Worm (Caenorhabditis elegans) whole organism, mixed stage, embryonic: ENCODE data around the gene agxt-1.

Experiments
- bed-3 ChIP-seq: fragments of 200-800 bp; sonication (Bioruptor generic); optimal IDR thresholded peaks from 3 replicates; lab custom pipeline; 2018; ENCODE audit warnings: mild to moderate bottlenecking, missing genetic modification characterization, moderate library complexity, missing compliant biosample characterization
- blmp-1 ChIP-seq: fragments of 150-350 bp; optimal IDR thresholded peaks from 2 replicates; lab custom pipeline; 2014; ENCODE audit warnings: missing biosample characterization, missing genetic modification characterization
- ceh-39 ChIP-seq: fragments of 150-350 bp; optimal IDR thresholded peaks from 2 replicates; lab custom pipeline; 2014; ENCODE audit warnings: missing biosample characterization, missing genetic modification characterization
- ceh-83 ChIP-seq: fragments of 200-800 bp; sonication (Bioruptor generic); optimal IDR thresholded peaks from 2 replicates; lab custom pipeline; 2018; ENCODE audit warnings: mild to moderate bottlenecking, missing genetic modification characterization, missing compliant biosample characterization
- ces-1 ChIP-seq: fragments of 150-350 bp; optimal IDR thresholded peaks from 2 replicates; lab custom pipeline; 2014; ENCODE audit warnings: missing biosample characterization, missing genetic modification reagents, missing genetic modification characterization
- cnd-1 ChIP-seq: fragments of 200-800 bp; sonication (Bioruptor generic); optimal IDR thresholded peaks from 2 replicates; lab custom pipeline; 2018; ENCODE audit warnings: mild to moderate bottlenecking, missing genetic modification characterization, missing compliant biosample characterization
- drap-1 ChIP-seq: fragments of 200-800 bp; sonication (Bioruptor generic); optimal IDR thresholded peaks from 3 replicates; lab custom pipeline; 2018; ENCODE audit warnings: mild to moderate bottlenecking, missing genetic modification characterization, missing compliant biosample characterization
- elt-1 ChIP-seq: sonication (generic microtip); optimal IDR thresholded peaks from 2 replicates; lab custom pipeline; 2017; ENCODE audit warnings: missing genetic modification characterization, mild to moderate bottlenecking, missing compliant biosample characterization, antibody characterized with exemption, moderate library complexity, borderline replicate concordance; ENCODE audit not compliant: insufficient read depth
- ham-2 ChIP-seq: fragments of 200-800 bp; sonication (Bioruptor generic); optimal IDR thresholded peaks from 2 replicates; lab custom pipeline; 2018; ENCODE audit warnings: mild to moderate bottlenecking, missing genetic modification characterization, missing compliant biosample characterization
- hlh-1 ChIP-seq: fragments of 150-350 bp; optimal IDR thresholded peaks from 2 replicates; lab custom pipeline; 2014; ENCODE audit warnings: missing biosample characterization, missing genetic modification reagents, missing genetic modification characterization
- lin-13 ChIP-seq: fragments of 150-350 bp; optimal IDR thresholded peaks from 2 replicates; lab custom pipeline; 2014; ENCODE audit warnings: missing biosample characterization, missing genetic modification characterization
- lsy-2 ChIP-seq: fragments of 150-350 bp; optimal IDR thresholded peaks from 2 replicates; lab custom pipeline; 2014; ENCODE audit warnings: missing biosample characterization, missing genetic modification characterization
- mab-5 ChIP-seq: fragments of 150-350 bp; optimal IDR thresholded peaks from 2 replicates; lab custom pipeline; 2014; ENCODE audit warnings: missing biosample characterization, missing genetic modification characterization
- mep-1 ChIP-seq: fragments of 150-350 bp; optimal IDR thresholded peaks from 2 replicates; lab custom pipeline; 2017; ENCODE audit warnings: missing biosample characterization, missing genetic modification reagents, missing genetic modification characterization, inconsistent platforms
- mls-2 ChIP-seq: sonication (generic microtip); optimal IDR thresholded peaks from 2 replicates; lab custom pipeline; 2016; ENCODE audit warnings: mild to moderate bottlenecking, missing genetic modification characterization, moderate library complexity, missing compliant biosample characterization
- nhr-12 ChIP-seq: fragments of 150-350 bp; optimal IDR thresholded peaks from 2 replicates; lab custom pipeline; 2014; ENCODE audit warnings: missing biosample characterization, missing genetic modification characterization
- nhr-2 ChIP-seq: fragments of 150-350 bp; optimal IDR thresholded peaks from 2 replicates; lab custom pipeline; 2014; ENCODE audit warnings: missing biosample characterization, missing genetic modification characterization
- nhr-237 ChIP-seq: fragments of 150-350 bp; optimal IDR thresholded peaks from 2 replicates; lab custom pipeline; 2014; ENCODE audit warnings: missing biosample characterization, missing genetic modification characterization
- nhr-76 ChIP-seq: sonication (generic microtip); optimal IDR thresholded peaks from 2 replicates; lab custom pipeline; 2017; ENCODE audit warnings: missing biosample characterization, missing genetic modification characterization
- pha-4 ChIP-seq: fragments of 150-350 bp; optimal IDR thresholded peaks from 2 replicates; lab custom pipeline; 2018; ENCODE audit warnings: missing biosample characterization, missing genetic modification reagents, missing genetic modification characterization
- sem-2 ChIP-seq: fragments of 200-800 bp; sonication (Bioruptor generic); optimal IDR thresholded peaks from 2 replicates; lab custom pipeline; 2018; ENCODE audit warnings: mild to moderate bottlenecking, missing genetic modification characterization, missing compliant biosample characterization
- snpc-4 ChIP-seq: fragments of 150-350 bp; optimal IDR thresholded peaks from 2 replicates; lab custom pipeline; 2014; ENCODE audit warnings: missing biosample characterization, missing genetic modification characterization
- sptf-1 ChIP-seq: sonication (generic microtip); optimal IDR thresholded peaks from 2 replicates; lab custom pipeline; 2017; ENCODE audit warnings: mild to moderate bottlenecking, missing genetic modification characterization, moderate library complexity, missing compliant biosample characterization
- tbx-8 ChIP-seq: fragments of 200-800 bp; sonication (Bioruptor generic); optimal IDR thresholded peaks from 2 replicates; lab custom pipeline; 2018; ENCODE audit warnings: mild to moderate bottlenecking, missing genetic modification characterization, moderate library complexity, missing compliant biosample characterization
- unc-120 ChIP-seq: sonication (generic microtip); optimal IDR thresholded peaks from 2 replicates; lab custom pipeline; 2017; ENCODE audit warnings: missing genetic modification characterization, missing compliant biosample characterization; ENCODE audit not compliant: poor library complexity, severe bottlenecking
- unc-39 ChIP-seq: fragments of 150-350 bp; optimal IDR thresholded peaks from 2 replicates; lab custom pipeline; 2014; ENCODE audit warnings: missing biosample characterization, missing genetic modification characterization
- unc-62 ChIP-seq: fragments of 150-350 bp; optimal IDR thresholded peaks from 2 replicates; lab custom pipeline; 2014; ENCODE audit warnings: missing biosample characterization, missing genetic modification reagents, missing genetic modification characterization
- zip-8 ChIP-seq: fragments of 150-350 bp; optimal IDR thresholded peaks from 2 replicates; lab custom pipeline; 2014; ENCODE audit warnings: missing biosample characterization, missing genetic modification characterization
- ztf-11 ChIP-seq: fragments of 150-350 bp; optimal IDR thresholded peaks from 2 replicates; lab custom pipeline; 2014; ENCODE audit warnings: missing biosample characterization, missing genetic modification characterization

agxt-1 gene

ce11 chrII:8835857-8836256, 9.5 kb upstream of the agxt-1 start, which contains the start of gene F46C5.4:
TSS of gene F46C5.4 (plus strand) at chrII:8836078.
- TF ChIP-seq ces-1 (GFP tag; lab: Kevin White, UChicago) (peak; percentile 71), mab-5 (tag; lab: Kevin White, UChicago) (no peak)

ce11 chrII:8839025-8839424, 6.4 kb upstream of the agxt-1 start, which contains the start of gene F46C5.7:
TSS of gene F46C5.7 (plus strand) at chrII:8839325.
- TF ChIP-seq unc-39 (tag; lab: Kevin White, UChicago) (no peak), zip-8 (tag; lab: Kevin White, UChicago) (no peak), elt-1 (tag; lab: Kevin White, UChicago) (no peak), cnd-1 (tag; lab: Kevin White, UChicago) (no peak), sem-2 (GFP tag; lab: Kevin White, UChicago) (no peak), unc-62 (GFP tag; lab: Kevin White, UChicago) (no peak), ztf-11 (tag; lab: Kevin White, UChicago) (no peak)

- peak; percentile 90 for TF ChIP-seq hlh-1 (tag; lab: Kevin White, UChicago)
- peak; percentile 83 for TF ChIP-seq unc-120 (tag; lab: Kevin White, UChicago)
- TF ChIP-seq bed-3 (GFP tag; lab: Kevin White, UChicago), result no peak
- TF ChIP-seq unc-62 (GFP tag; lab: Kevin White, UChicago), result peak; percentile 48
These were observed 802 bp upstream of the agxt-1 start, which contains the start of gene F46C5.6 for ce11 chrII:8844465-8845126. TSS of gene F46C5.6 (minus strand) at chrII:8844515.

- no peak for TF ChIP-seq mep-1 (tag; lab: Kevin White, UChicago)
- TF ChIP-seq elt-1 (tag; lab: Kevin White, UChicago), result no peak
- no peak for TF ChIP-seq nhr-12 (tag; lab: Kevin White, UChicago)
- no peak for TF ChIP-seq lsy-2 (tag; lab: Kevin White, UChicago)
- no peak for TF ChIP-seq unc-120 (tag; lab: Kevin White, UChicago)
- no peak for TF ChIP-seq sem-2 (GFP tag; lab: Kevin White, UChicago)
- no peak for TF ChIP-seq bed-3 (GFP tag; lab: Kevin White, UChicago)
- TF ChIP-seq drap-1 (GFP tag; lab: Kevin White, UChicago), result no peak
- no peak for TF ChIP-seq ham-2 (GFP tag; lab: Kevin White, UChicago)
- no peak for TF ChIP-seq unc-39 (tag; lab: Kevin White, UChicago)
- TF ChIP-seq nhr-237 (tag; lab: Kevin White, UChicago), result no peak
- TF ChIP-seq nhr-76, result no peak
- no peak for TF ChIP-seq lin-13
- no peak for TF ChIP-seq ceh-83 (GFP tag; lab: Kevin White, UChicago)
- TF ChIP-seq mab-5 (tag; lab: Kevin White, UChicago), result no peak
- TF ChIP-seq mls-2 (tag; lab: Kevin White, UChicago), result no peak
- no peak for TF ChIP-seq cnd-1 (tag; lab: Kevin White, UChicago)
- no peak for TF ChIP-seq sptf-1 (tag; lab: Kevin White, UChicago)
- TF ChIP-seq ceh-39 (tag; lab: Kevin White, UChicago), result no peak
- no peak for TF ChIP-seq ztf-11 (tag; lab: Kevin White, UChicago)
These were observed 534 bp downstream of the agxt-1 start for ce11 chrII:8845932-8846331.

- TF ChIP-seq snpc-4 (no peak), lsy-2 (tag; lab: Kevin White, UChicago) (no peak), zip-8 (tag; lab: Kevin White, UChicago) (no peak), lin-13 (no peak), mep-1 (tag; lab: Kevin White, UChicago) (no peak), nhr-76 (no peak), nhr-237 (tag; lab: Kevin White, UChicago) (no peak), pha-4 (tag; lab: Kevin White, UChicago) (no peak), tbx-8 (GFP tag; lab: Kevin White, UChicago) (no peak), blmp-1 (tag; lab: Kevin White, UChicago) (no peak), cnd-1 (tag; lab: Kevin White, UChicago) (no peak), nhr-2 (tag; lab: Kevin White, UChicago) (no peak), mls-2 (tag; lab: Kevin White, UChicago) (no peak)
- TF ChIP-seq, all 35 proteins: peak for 0
These were observed 3.6 kb downstream of the agxt-1 start for ce11 chrII:8848984-8849383.
